Worm (Caenorhabditis elegans) whole organism, L1 larva: ENCODE data around the gene cest-31.

ENCODE experiments used
- C04F5.9 ChIP-seq: sonication (generic microtip); optimal IDR thresholded peaks from 2 replicates; lab custom pipeline; 2016; ENCODE audit warnings: missing genetic modification characterization, missing compliant biosample characterization
- C34B4.2 ChIP-seq: sonication (generic microtip); optimal IDR thresholded peaks from 2 replicates; lab custom pipeline; 2017; ENCODE audit warnings: mild to moderate bottlenecking, missing genetic modification characterization, missing compliant biosample characterization
- F16B12.6 ChIP-seq: fragments of 150-350 bp; optimal IDR thresholded peaks from 2 replicates; lab custom pipeline; 2014; ENCODE audit warnings: missing biosample characterization, missing genetic modification characterization
- aha-1 ChIP-seq: fragments of 150-350 bp; optimal IDR thresholded peaks from 2 replicates; lab custom pipeline; 2014; ENCODE audit warnings: missing biosample characterization, missing genetic modification characterization
- alr-1 ChIP-seq: fragments of 200-800 bp; sonication (Bioruptor generic); optimal IDR thresholded peaks from 2 replicates; lab custom pipeline; 2018; ENCODE audit warnings: borderline replicate concordance, mild to moderate bottlenecking, missing genetic modification characterization, missing compliant biosample characterization
- blmp-1 ChIP-seq: fragments of 150-350 bp; optimal IDR thresholded peaks from 2 replicates; lab custom pipeline; 2014; ENCODE audit warnings: missing biosample characterization, missing genetic modification characterization
- ceh-63 ChIP-seq: fragments of 200-800 bp; sonication (Bioruptor generic); optimal IDR thresholded peaks from 2 replicates; lab custom pipeline; 2018; ENCODE audit warnings: mild to moderate bottlenecking, missing genetic modification characterization, missing compliant biosample characterization
- ceh-82 ChIP-seq, 3 experiments: fragments of 150-350 bp in 1 of 3; sonication (generic microtip) in 2 of 3; optimal IDR thresholded peaks; 2 replicates each; lab custom pipeline; 2014 to 2017; ENCODE audit warnings: missing biosample characterization in 3 of 3, missing genetic modification characterization in 3 of 3
- ceh-90 ChIP-seq: sonication (generic microtip); optimal IDR thresholded peaks from 2 replicates; lab custom pipeline; 2016; ENCODE audit warnings: missing genetic modification characterization, missing compliant biosample characterization
- ces-1 ChIP-seq: fragments of 150-350 bp; optimal IDR thresholded peaks from 2 replicates; lab custom pipeline; 2014; ENCODE audit warnings: missing biosample characterization, missing genetic modification reagents, missing genetic modification characterization
- efl-1 ChIP-seq, 4 experiments: fragments of 150-350 bp; optimal IDR thresholded peaks in 3 of 4; peaks in 1 of 4; 1 replicate in 1 of 4; 2 replicates in 3 of 4; lab custom pipeline; 2014; ENCODE audit warnings: missing biosample characterization in 2 of 4, missing genetic modification characterization in 2 of 4, missing genetic modification reagents in 2 of 4
- egl-27 ChIP-seq, 2 experiments: fragments of 150-350 bp in 1 of 2; sonication (generic microtip); optimal IDR thresholded peaks; 3 replicates each; lab custom pipeline; 2017 to 2018; ENCODE audit warnings: missing biosample characterization in 2 of 2, missing genetic modification characterization in 2 of 2, missing genetic modification reagents in 2 of 2
- elt-2 ChIP-seq: sonication (generic microtip); optimal IDR thresholded peaks from 2 replicates; lab custom pipeline; 2016; ENCODE audit warnings: missing genetic modification characterization, mild to moderate bottlenecking, inconsistent platforms, missing compliant biosample characterization, missing genetic modification reagents
- elt-3 ChIP-seq, 6 experiments: fragments of 150-350 bp in 1 of 6; sonication (generic microtip); optimal IDR thresholded peaks; 2 replicates each; lab custom pipeline; 2017 to 2018; ENCODE audit warnings: missing biosample characterization in 6 of 6, missing genetic modification characterization in 6 of 6, inconsistent platforms in 1 of 6
- fkh-10 ChIP-seq: sonication (generic microtip); optimal IDR thresholded peaks from 2 replicates; lab custom pipeline; 2017; ENCODE audit warnings: missing biosample characterization, missing genetic modification reagents, missing genetic modification characterization
- fkh-8 ChIP-seq: sonication (generic microtip); optimal IDR thresholded peaks from 2 replicates; lab custom pipeline; 2016; ENCODE audit warnings: mild to moderate bottlenecking, missing genetic modification characterization, missing compliant biosample characterization
- hlh-17 ChIP-seq: fragments of 200-800 bp; sonication (Bioruptor generic); optimal IDR thresholded peaks from 2 replicates; lab custom pipeline; 2018; ENCODE audit warnings: missing genetic modification characterization, mild to moderate bottlenecking, missing compliant biosample characterization, moderate library complexity, borderline replicate concordance
- isw-1 ChIP-seq: fragments of 200-800 bp; sonication (Bioruptor generic); IDR thresholded peaks from 2 replicates; pipeline ENCODE4 v1.3.6; 2022; ENCODE audit warnings: missing genetic modification characterization, missing compliant biosample characterization
- jun-1 ChIP-seq: fragments of 150-350 bp; optimal IDR thresholded peaks from 2 replicates; lab custom pipeline; 2014; ENCODE audit warnings: missing biosample characterization, missing genetic modification reagents, missing genetic modification characterization
- lin-14 ChIP-seq: fragments of 200-800 bp; sonication (Bioruptor generic); optimal IDR thresholded peaks from 2 replicates; lab custom pipeline; 2018; ENCODE audit warnings: mild to moderate bottlenecking, missing genetic modification characterization, moderate library complexity, missing compliant biosample characterization
- lin-35 ChIP-seq, 2 experiments: fragments of 150-350 bp; optimal IDR thresholded peaks; 2 replicates each; lab custom pipeline; 2014; ENCODE audit warnings: missing biosample characterization in 2 of 2, missing genetic modification characterization in 2 of 2, missing genetic modification reagents in 2 of 2
- lin-39 ChIP-seq: fragments of 150-350 bp; optimal IDR thresholded peaks from 2 replicates; lab custom pipeline; 2014; ENCODE audit warnings: missing biosample characterization, missing genetic modification reagents, missing genetic modification characterization
- lsy-2 ChIP-seq, 2 experiments: fragments of 150-350 bp; optimal IDR thresholded peaks; 2 replicates each; lab custom pipeline; 2014; ENCODE audit warnings: missing biosample characterization in 2 of 2, missing genetic modification characterization in 2 of 2
- mdl-1 ChIP-seq, 2 experiments: fragments of 150-350 bp; optimal IDR thresholded peaks; 2 replicates each; lab custom pipeline; 2014 to 2017; ENCODE audit warnings: missing biosample characterization in 2 of 2, missing genetic modification characterization in 2 of 2, inconsistent platforms in 1 of 2
- mef-2 ChIP-seq: fragments of 150-350 bp; optimal IDR thresholded peaks from 2 replicates; lab custom pipeline; 2014; ENCODE audit warnings: missing biosample characterization, missing genetic modification characterization
- nhr-71 ChIP-seq: sonication (generic microtip); optimal IDR thresholded peaks from 2 replicates; lab custom pipeline; 2016; ENCODE audit warnings: mild to moderate bottlenecking, missing genetic modification characterization, moderate library complexity, missing compliant biosample characterization
- nhr-76 ChIP-seq: sonication (generic microtip); optimal IDR thresholded peaks from 2 replicates; lab custom pipeline; 2017; ENCODE audit warnings: missing biosample characterization, missing genetic modification characterization
- rnt-1 ChIP-seq: sonication (generic microtip); optimal IDR thresholded peaks from 2 replicates; lab custom pipeline; 2016; ENCODE audit warnings: mild to moderate bottlenecking, missing genetic modification characterization, moderate library complexity, missing compliant biosample characterization
- skn-1 ChIP-seq: fragments of 150-350 bp; optimal IDR thresholded peaks from 2 replicates; lab custom pipeline; 2014; ENCODE audit warnings: missing biosample characterization, missing genetic modification characterization
- snu-23 ChIP-seq: sonication (generic microtip); optimal IDR thresholded peaks from 2 replicates; lab custom pipeline; 2016; ENCODE audit warnings: missing genetic modification characterization, missing compliant biosample characterization
- swsn-7 ChIP-seq: sonication (generic microtip); optimal IDR thresholded peaks from 2 replicates; lab custom pipeline; 2016; ENCODE audit warnings: missing genetic modification characterization, missing compliant biosample characterization
- unc-130 ChIP-seq: fragments of 150-350 bp; optimal IDR thresholded peaks from 2 replicates; lab custom pipeline; 2017; ENCODE audit warnings: missing biosample characterization, missing genetic modification characterization, inconsistent platforms
- unc-62 ChIP-seq: fragments of 150-350 bp; optimal IDR thresholded peaks from 2 replicates; lab custom pipeline; 2014; ENCODE audit warnings: missing biosample characterization, missing genetic modification reagents, missing genetic modification characterization
- unc-98 ChIP-seq: fragments of 200-800 bp; sonication (Bioruptor generic); IDR thresholded peaks from 2 replicates; pipeline ENCODE4 v1.3.6; 2022; ENCODE audit warnings: missing genetic modification characterization, missing compliant biosample characterization
- ztf-11 ChIP-seq, 2 experiments: sonication (generic microtip); optimal IDR thresholded peaks; 2 replicates each; lab custom pipeline; 2016 to 2017; ENCODE audit warnings: missing genetic modification characterization in 2 of 2, missing biosample characterization in 1 of 2, missing compliant biosample characterization in 1 of 2

Gene cest-31

DNA sequence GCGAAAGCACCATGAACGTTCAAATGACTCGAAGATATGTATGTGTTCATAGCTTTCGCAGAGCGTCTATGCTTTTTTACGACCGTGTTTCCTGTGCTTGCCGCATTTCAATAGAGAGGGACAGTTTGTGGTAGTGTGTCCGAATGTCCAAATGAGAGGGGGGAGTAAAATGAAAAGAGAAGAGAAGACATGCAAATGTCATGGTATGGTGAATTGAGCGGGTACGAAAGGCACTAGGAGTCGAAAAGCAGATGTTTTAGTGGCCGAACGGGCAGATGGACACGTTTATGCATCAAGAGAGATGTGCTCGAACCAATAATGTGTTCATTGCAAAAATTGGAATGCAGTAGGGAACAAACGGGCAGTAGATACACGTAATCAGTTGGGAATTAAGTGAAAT, 11.4 kb downstream of the cest-31 start:
- TF ChIP-seq elt-3 (tag; optimal IDR thresholded peaks at IDR 0.05; lab: Kevin White, UChicago) (no peak), C34B4.2 (no peak), lin-14 (GFP tag; lab: Kevin White, UChicago) (no peak), mef-2 (tag; lab: Kevin White, UChicago) (no peak), ceh-63 (no peak), nhr-71 (tag; lab: Kevin White, UChicago) (no peak), egl-27 (tag; optimal IDR thresholded peaks at IDR 0.05; lab: Kevin White, UChicago) (no peak), ces-1 (GFP tag; lab: Kevin White, UChicago) (no peak), ceh-82 (tag; optimal IDR thresholded peaks at IDR 0.05; lab: Kevin White, UChicago) (no peak)
- TF ChIP-seq, all 84 proteins: peak for 0

DNA sequence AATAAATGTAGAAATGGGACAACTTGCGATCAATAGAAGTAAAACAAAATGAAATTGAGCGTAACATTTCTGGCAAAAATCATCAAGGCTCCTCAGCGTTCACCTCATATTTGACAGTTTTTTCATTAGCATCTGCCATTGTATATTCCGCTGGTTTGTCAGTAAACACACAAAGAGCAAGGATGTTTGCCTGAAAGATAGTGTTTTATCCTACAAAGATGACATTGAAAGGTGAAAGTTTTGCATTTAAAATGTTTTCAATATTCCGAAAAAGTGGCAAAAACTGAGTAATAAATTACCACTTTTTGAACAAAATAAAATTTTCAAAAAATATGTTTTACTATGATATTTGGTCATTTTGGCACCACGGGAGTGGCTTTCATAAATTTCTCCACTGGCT, 11.9 kb downstream of the cest-31 start:
- TF ChIP-seq jun-1 (no peak), ceh-90 (tag; lab: Kevin White, UChicago) (no peak), alr-1 (tag; lab: Kevin White, UChicago) (no peak), skn-1 (no peak), swsn-7 (no peak), fkh-8 (tag; lab: Kevin White, UChicago) (no peak), rnt-1 (tag; lab: Kevin White, UChicago) (no peak), ztf-11 (tag; optimal IDR thresholded peaks at IDR 0.05; lab: Kevin White, UChicago) (no peak), unc-98 (no peak), lin-39 (tag; lab: Kevin White, UChicago) (no peak), lin-14 (GFP tag; lab: Kevin White, UChicago) (no peak), snu-23 (no peak), F16B12.6 (tag; lab: Kevin White, UChicago) (no peak), elt-2 (tag; lab: Kevin White, UChicago) (no peak)
- TF ChIP-seq, all 84 proteins: peak for 0

ce11 chrV:6688392-6688791, 14.3 kb downstream of the cest-31 start, which contains the start of gene K11G9.5:
K11G9.5 (minus strand) TSS chrV:6688492.
- TF ChIP-seq efl-1 (optimal IDR thresholded peaks at IDR 0.05; lab: Kevin White, UChicago) (no peak), efl-1 (GFP tag; optimal IDR thresholded peaks at IDR 0.05 in 1 of 2; lab: Kevin White, UChicago) (peak in 1 of 2 experiments; percentile 52), C04F5.9 (no peak)

DNA sequence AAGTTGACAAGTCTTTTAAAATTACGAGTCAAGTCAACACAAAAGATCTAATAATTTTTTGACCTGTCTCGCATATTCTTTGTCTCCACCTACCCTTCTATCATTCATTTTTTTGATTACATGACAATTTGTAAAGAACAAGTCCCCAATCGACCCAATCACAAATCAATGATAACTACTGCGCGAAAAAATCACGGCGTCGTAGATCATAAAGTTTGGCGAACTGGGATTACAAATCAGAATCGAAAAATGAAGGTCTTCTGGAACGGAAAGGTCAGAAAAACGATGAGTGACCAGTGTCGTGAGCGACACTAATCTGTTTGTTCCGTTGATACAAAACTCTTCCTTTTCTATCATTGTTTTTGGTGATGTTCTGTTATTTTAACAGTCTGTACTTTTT, 16.0 kb downstream of the cest-31 start:
- TF ChIP-seq elt-3 (tag; optimal IDR thresholded peaks at IDR 0.05; lab: Kevin White, UChicago) (peak in 1 of 6 experiments; percentile 7), blmp-1 (tag; lab: Kevin White, UChicago) (peak; percentile 22), aha-1 (tag; lab: Kevin White, UChicago) (no peak), lin-35 (GFP tag; optimal IDR thresholded peaks at IDR 0.05; lab: Kevin White, UChicago) (no peak), mdl-1 (tag; optimal IDR thresholded peaks at IDR 0.05; lab: Kevin White, UChicago) (no peak), unc-62 (no peak), unc-130 (tag; lab: Kevin White, UChicago) (no peak), nhr-76 (tag; lab: Kevin White, UChicago) (no peak), hlh-17 (no peak), isw-1 (GFP tag; lab: Robert Waterston, UW) (no peak), fkh-10 (GFP tag; lab: Kevin White, UChicago) (no peak), lsy-2 (tag; optimal IDR thresholded peaks at IDR 0.05; lab: Kevin White, UChicago) (no peak), nhr-71 (tag; lab: Kevin White, UChicago) (no peak), swsn-7 (no peak)
